Fruit fly (Drosophila melanogaster): ENCODE results near the gene ATP7.
A peak's percentile ranks its signal among the peaks of the same experiment; 100 is the strongest.

The ATP7 gene

DNA sequence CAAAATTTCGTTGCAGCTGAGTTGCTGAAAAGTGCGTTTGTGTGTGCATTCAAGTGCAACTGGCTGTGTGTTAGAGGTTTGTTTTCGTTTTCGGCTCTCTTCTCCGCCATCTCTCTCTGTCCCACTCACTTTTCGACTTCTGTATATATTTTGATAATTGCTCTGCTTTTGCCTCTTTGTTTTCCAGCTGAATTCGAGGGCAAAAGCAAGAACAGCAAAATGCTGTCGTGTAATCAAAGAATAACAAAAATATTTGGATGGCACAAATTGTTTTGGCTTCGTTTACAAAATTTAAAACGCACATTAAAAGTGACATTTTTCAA is 36.1 kb upstream of the ATP7 start:
- no peak for TF ChIP-seq pan (optimal IDR thresholded peaks at IDR 0.05)
- TF ChIP-seq Dll (optimal IDR thresholded peaks at IDR 0.05), result peak; percentile 9

DNA sequence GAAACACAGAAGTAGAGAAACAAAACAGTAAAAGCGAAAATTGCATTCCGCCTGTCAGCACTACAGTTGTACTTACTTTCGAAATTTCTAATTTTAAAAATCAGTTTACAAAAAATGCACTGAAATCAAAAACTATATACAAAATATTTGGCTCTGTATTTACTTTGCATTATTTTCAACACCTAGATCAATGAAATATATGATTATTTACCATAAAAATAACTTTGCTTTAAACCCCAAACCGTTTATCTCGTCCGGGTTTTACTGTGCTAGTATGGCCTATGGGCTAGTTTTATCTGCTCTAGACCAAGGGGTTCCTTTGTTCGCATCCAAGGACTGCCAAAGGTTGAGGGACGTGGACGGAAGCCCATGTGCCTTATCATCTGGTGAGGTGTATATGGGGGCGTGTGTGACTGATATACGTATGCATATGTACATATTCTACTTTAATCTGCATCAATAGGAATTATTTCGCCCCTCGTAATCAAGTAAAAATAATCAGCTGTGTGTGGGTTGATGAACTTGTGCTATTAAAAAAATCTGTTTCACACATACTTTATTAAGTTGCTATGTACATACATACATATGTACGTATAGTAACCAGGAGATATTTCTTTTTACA is 35.5 kb upstream of the ATP7 start:
- TF ChIP-seq usp (GFP tag; optimal IDR thresholded peaks at IDR 0.05) (no peak), CG8478 (optimal IDR thresholded peaks at IDR 0.05) (no peak), psq (optimal IDR thresholded peaks at IDR 0.05) (no peak), pan (optimal IDR thresholded peaks at IDR 0.05) (no peak), EcR (GFP tag; optimal IDR thresholded peaks at IDR 0.05) (no peak), Dll (optimal IDR thresholded peaks at IDR 0.05) (no peak)

DNA sequence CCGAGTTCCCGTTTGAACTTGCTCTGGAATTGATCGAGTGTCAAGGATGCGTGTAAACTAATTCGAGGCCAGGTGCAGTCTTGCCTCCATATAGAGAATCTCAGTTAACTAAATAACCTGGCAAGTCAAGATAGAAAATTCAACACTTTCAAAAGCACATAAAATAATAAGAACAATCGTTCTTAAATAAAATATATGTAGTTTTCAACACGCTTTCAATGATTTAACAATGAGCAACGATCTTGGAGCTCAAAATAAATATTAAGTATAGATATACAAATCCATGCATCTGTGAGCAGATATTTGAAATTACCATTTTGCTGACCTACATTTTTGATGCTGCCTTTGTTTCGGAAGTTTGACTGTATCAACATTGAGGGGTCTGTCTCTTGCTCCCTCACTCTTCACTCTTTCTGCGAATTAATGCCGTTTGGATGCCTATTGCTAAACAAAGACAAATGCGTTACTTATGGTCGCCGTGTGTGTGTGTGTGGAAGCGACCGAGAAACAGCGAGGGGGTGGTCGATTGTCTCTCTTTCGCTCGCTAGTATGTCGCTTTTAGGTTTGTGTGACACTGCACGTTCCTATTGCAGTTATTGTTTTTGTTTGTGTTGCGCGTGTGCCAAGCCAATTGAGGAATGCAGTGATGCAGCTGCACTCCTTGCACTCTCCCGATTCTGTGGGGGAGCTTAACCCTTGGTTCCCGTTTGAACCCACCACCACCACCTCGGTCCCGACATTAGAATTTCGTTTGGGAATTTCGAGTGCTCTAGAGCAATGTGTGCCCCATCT is 34.3 kb upstream of the ATP7 start:
- TF ChIP-seq Dll (optimal IDR thresholded peaks at IDR 0.05), result no peak
- TF ChIP-seq pan (optimal IDR thresholded peaks at IDR 0.05), result no peak
- no peak for TF ChIP-seq EcR (GFP tag; optimal IDR thresholded peaks at IDR 0.05)
- TF ChIP-seq usp (GFP tag; optimal IDR thresholded peaks at IDR 0.05), result no peak
- TF ChIP-seq psq (optimal IDR thresholded peaks at IDR 0.05), result no peak
- no peak for TF ChIP-seq CG8478 (optimal IDR thresholded peaks at IDR 0.05)

DNA sequence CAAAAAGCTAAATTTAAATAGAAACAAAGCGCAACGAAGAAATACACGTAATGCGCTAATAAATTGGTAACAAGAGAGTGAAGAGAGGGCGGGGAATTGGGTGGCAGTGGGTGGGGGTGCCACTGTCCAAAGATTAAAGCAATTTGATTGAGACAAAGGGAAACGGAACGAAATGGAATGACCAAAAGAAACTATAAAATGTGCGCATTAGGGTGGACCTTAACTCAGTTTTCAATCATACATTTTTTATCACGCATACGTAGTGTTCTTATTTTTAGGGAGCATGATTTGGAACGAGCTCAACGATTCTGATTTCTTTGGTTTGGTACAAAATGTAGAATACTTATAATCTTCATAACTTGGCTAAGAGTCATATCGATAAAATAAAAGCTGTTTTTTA is 32.9 kb upstream of the ATP7 start:
- no peak for TF ChIP-seq psq (optimal IDR thresholded peaks at IDR 0.05)

dm6 chrX:11823003-11823402 is 31.8 kb upstream of the ATP7 start:
- TF ChIP-seq psq (optimal IDR thresholded peaks at IDR 0.05) (no peak), EcR (GFP tag; optimal IDR thresholded peaks at IDR 0.05) (no peak), pan (optimal IDR thresholded peaks at IDR 0.05) (no peak), usp (GFP tag; optimal IDR thresholded peaks at IDR 0.05) (no peak), Dll (optimal IDR thresholded peaks at IDR 0.05) (no peak), CG8478 (optimal IDR thresholded peaks at IDR 0.05) (no peak)

DNA sequence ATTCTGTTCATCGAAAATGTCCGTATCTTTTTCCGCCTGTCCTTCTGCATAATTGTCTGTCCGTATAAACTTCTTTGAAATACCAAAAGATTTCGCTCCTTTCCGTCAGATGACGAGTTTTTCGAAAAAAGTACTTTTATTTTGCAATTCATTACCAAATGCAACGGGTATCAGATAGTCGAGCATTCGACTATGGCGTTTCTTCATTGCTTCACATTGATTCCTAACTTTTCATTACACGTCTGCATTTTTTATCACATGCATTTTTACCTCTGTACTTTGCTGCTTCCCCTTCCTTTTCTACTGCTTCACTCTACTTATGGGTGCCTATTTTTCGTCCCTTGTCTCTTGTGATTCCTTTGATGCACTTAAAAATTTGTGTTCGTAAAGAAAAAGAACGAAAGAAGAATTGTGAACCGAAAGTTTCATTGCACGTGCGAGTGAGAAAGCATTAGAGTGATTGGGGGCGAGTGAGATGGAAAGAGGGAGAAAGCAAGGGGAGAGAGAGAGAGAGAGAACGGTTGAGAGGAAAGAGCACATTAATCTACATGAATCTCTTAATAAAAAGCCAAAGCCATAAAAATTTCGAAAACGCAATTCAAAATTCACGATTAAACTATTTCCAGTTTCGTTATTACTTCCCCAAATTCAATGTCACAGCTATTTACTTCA is 26.4 kb upstream of the ATP7 start:
- TF ChIP-seq usp (GFP tag; optimal IDR thresholded peaks at IDR 0.05) (no peak), psq (optimal IDR thresholded peaks at IDR 0.05) (no peak)

DNA sequence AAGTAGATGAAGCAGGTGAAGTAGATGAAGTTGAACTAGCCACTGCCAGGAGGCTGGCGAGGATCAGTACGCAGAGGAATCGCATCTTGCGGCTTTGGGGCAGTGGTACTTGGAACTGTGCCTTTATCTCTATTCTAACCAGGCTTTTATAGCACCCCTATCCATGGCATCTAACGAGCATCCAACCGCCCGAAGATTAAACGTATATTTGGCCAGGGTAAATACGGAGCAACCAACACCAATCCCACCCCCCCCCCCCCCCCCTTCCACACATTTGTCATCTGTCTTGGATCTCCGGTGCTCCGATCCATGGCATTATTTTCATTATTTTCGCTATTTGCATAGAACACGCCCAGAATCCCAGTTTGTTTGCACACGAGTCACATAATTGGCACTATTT is 16.9 kb upstream of the ATP7 start, which contains the start of gene CG15741:
Gene CG15741 (minus strand): TSS at position 101 of the 400 bp plus-strand sequence.
- TF ChIP-seq pan (optimal IDR thresholded peaks at IDR 0.05) (no peak), CG8478 (optimal IDR thresholded peaks at IDR 0.05) (no peak), Dll (optimal IDR thresholded peaks at IDR 0.05) (no peak), psq (optimal IDR thresholded peaks at IDR 0.05) (no peak), usp (GFP tag; optimal IDR thresholded peaks at IDR 0.05) (no peak), EcR (GFP tag; optimal IDR thresholded peaks at IDR 0.05) (no peak)

DNA sequence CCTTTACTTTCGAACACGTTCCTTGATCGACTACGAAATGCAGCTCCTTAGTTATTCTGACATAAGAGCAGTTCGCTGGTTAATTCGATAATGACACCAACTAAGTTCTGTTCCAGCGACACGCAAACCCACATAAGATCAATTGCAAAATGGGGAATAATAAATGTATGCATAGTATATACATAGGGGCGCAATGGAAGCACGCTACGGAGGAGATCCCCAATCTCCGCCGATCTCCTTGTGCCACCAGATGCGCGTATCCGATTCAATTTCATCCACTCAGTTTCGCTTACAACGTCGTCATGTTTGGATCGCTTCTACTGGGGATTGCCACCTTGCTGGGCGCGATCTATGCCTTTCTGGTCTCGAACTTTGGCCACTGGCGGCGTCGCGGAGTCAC is 15.5 kb upstream of the ATP7 start, which contains the start of gene Cyp28c1:
Gene Cyp28c1 (plus strand): TSS at position 301 of the 400 bp plus-strand sequence.
- TF ChIP-seq pan (optimal IDR thresholded peaks at IDR 0.05), result no peak
- no peak for TF ChIP-seq psq (optimal IDR thresholded peaks at IDR 0.05)
- no peak for TF ChIP-seq usp (GFP tag; optimal IDR thresholded peaks at IDR 0.05)
- TF ChIP-seq Dll (optimal IDR thresholded peaks at IDR 0.05), result no peak
- TF ChIP-seq CG8478 (optimal IDR thresholded peaks at IDR 0.05), result no peak
- TF ChIP-seq EcR (GFP tag; optimal IDR thresholded peaks at IDR 0.05), result no peak

DNA sequence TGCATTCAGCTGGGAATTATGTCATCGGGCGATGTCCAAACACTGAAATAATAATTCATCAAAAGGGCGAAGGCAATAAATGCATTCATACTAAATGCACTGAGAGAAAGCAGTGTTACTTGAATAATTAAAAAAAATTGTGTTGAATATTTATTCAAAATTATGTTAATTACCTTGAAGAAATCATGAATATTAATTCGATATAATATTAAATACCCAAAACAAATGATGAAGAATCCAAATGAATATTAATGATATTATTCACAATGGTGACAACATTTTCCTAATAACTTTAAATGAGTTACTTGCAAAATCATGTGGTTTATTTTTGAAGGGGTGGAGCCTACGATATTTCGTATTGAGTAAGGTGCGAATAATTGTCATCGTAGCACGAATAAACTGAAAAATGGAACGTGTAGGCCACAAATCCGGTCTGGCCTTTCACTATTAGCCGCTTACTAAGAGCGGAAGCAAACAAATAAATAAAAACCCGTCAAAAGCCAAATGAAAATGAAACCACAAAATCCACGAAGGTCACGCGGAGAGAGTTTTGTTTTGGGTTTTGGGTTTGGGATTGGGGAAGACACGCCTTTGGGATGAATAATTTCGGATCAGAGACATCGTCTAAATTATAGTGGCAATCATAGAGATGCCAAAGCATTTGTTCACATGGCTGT is 13.0 kb upstream of the ATP7 start:
- TF ChIP-seq EcR (GFP tag; optimal IDR thresholded peaks at IDR 0.05) (no peak), pan (optimal IDR thresholded peaks at IDR 0.05) (no peak), usp (GFP tag; optimal IDR thresholded peaks at IDR 0.05) (no peak), psq (optimal IDR thresholded peaks at IDR 0.05) (no peak), CG8478 (optimal IDR thresholded peaks at IDR 0.05) (no peak), Dll (optimal IDR thresholded peaks at IDR 0.05) (no peak)

- TF ChIP-seq EcR (GFP tag; optimal IDR thresholded peaks at IDR 0.05), result no peak
- TF ChIP-seq pan (optimal IDR thresholded peaks at IDR 0.05), result no peak
- no peak for TF ChIP-seq Dll (optimal IDR thresholded peaks at IDR 0.05)
- no peak for TF ChIP-seq usp (GFP tag; optimal IDR thresholded peaks at IDR 0.05)
- TF ChIP-seq CG8478 (optimal IDR thresholded peaks at IDR 0.05), result no peak
- no peak for TF ChIP-seq psq (optimal IDR thresholded peaks at IDR 0.05)
Observed at dm6 chrX:11846049-11846718, 8.6 kb upstream of the ATP7 start, which contains the start of gene CG15740. Gene CG15740 (minus strand): TSS chrX:11846099.

- TF ChIP-seq CG8478 (optimal IDR thresholded peaks at IDR 0.05) (no peak), pan (optimal IDR thresholded peaks at IDR 0.05) (no peak), psq (optimal IDR thresholded peaks at IDR 0.05) (no peak), Dll (optimal IDR thresholded peaks at IDR 0.05) (no peak), usp (GFP tag; optimal IDR thresholded peaks at IDR 0.05) (no peak), EcR (GFP tag; optimal IDR thresholded peaks at IDR 0.05) (no peak)
Observed at dm6 chrX:11848507-11849264, 6.1 kb upstream of the ATP7 start.
